Fruit fly (Drosophila melanogaster) whole organism, wandering third instar larva: ENCODE measurements around the gene Cyp1.
A peak's percentile ranks its signal among the peaks of the same experiment; 100 is the strongest.

ENCODE experiments used
- Abd-B ChIP-seq: fragments of >200 bp; optimal IDR thresholded peaks from 2 replicates; lab custom pipeline; 2017; ENCODE audit warnings: missing biosample characterization, missing genetic modification characterization
- CG32264 ChIP-seq: fragments of 200-800 bp; sonication (Bioruptor generic); optimal IDR thresholded peaks from 2 replicates; lab custom pipeline; 2016; ENCODE audit warnings: missing biosample characterization, missing genetic modification characterization
- CG9705 ChIP-seq: fragments of 200-800 bp; sonication (Bioruptor generic); optimal IDR thresholded peaks from 2 replicates; lab custom pipeline; 2018; ENCODE audit warnings: missing biosample characterization, mild to moderate bottlenecking, missing genetic modification characterization
- CrebA ChIP-seq: fragments of 200-800 bp; sonication (Bioruptor generic); optimal IDR thresholded peaks from 2 replicates; lab custom pipeline; 2016; ENCODE audit warnings: missing biosample characterization, mild to moderate bottlenecking, missing genetic modification characterization, borderline replicate concordance
- Dfd ChIP-seq: fragments of >200 bp; optimal IDR thresholded peaks from 2 replicates; lab custom pipeline; 2017; ENCODE audit warnings: missing biosample characterization, missing genetic modification characterization
- Dif ChIP-seq: fragments of 200-275, 200-300 bp; sonication (Bioruptor generic); optimal IDR thresholded peaks from 2 replicates; lab custom pipeline; 2018; ENCODE audit warnings: missing biosample characterization, missing genetic modification characterization; ENCODE audit not compliant: partially characterized antibody
- GATAd ChIP-seq: sonication (Bioruptor generic); optimal IDR thresholded peaks from 2 replicates; lab custom pipeline; 2016; ENCODE audit warnings: missing biosample characterization, missing genetic modification characterization
- HLH106 ChIP-seq: fragments of 200-800 bp; optimal IDR thresholded peaks from 3 replicates; lab custom pipeline; 2019; ENCODE audit warnings: missing biosample characterization, mild to moderate bottlenecking, missing genetic modification characterization, moderate library complexity
- Hnf4 ChIP-seq: fragments of 200-800 bp; sonication (Bioruptor generic); optimal IDR thresholded peaks from 2 replicates; lab custom pipeline; 2016; ENCODE audit warnings: missing biosample characterization, mild to moderate bottlenecking, missing genetic modification characterization
- Hr78 ChIP-seq: fragments of >200 bp; optimal IDR thresholded peaks from 2 replicates; lab custom pipeline; 2017; ENCODE audit warnings: missing biosample characterization, missing genetic modification characterization
- Hr83 ChIP-seq: fragments of 200-300 bp; sonication (Bioruptor generic); optimal IDR thresholded peaks from 2 replicates; lab custom pipeline; 2016; ENCODE audit warnings: missing biosample characterization, mild to moderate bottlenecking, missing genetic modification characterization, moderate library complexity; ENCODE audit not compliant: poor library complexity, severe bottlenecking
- Jra ChIP-seq: sonication (Bioruptor generic); optimal IDR thresholded peaks from 2 replicates; lab custom pipeline; 2016; ENCODE audit warnings: missing biosample characterization, missing genetic modification characterization
- Mio ChIP-seq: sonication (Bioruptor generic); optimal IDR thresholded peaks from 2 replicates; lab custom pipeline; 2016; ENCODE audit warnings: missing biosample characterization, missing genetic modification characterization
- Myc ChIP-seq: fragments of >200 bp; optimal IDR thresholded peaks from 2 replicates; lab custom pipeline; 2017
- N ChIP-seq: fragments of >200 bp; optimal IDR thresholded peaks from 2 replicates; lab custom pipeline; 2018; ENCODE audit warnings: missing biosample characterization, missing external identifiers, missing genetic modification characterization
- OdsH ChIP-seq: fragments of 200-800 bp; sonication (Bioruptor generic); optimal IDR thresholded peaks from 2 replicates; lab custom pipeline; 2016; ENCODE audit warnings: missing biosample characterization, mild to moderate bottlenecking, missing genetic modification characterization
- Rel ChIP-seq, 2 experiments: fragments of 200-800 bp; sonication (Bioruptor generic) in 1 of 2; optimal IDR thresholded peaks; 2 replicates in 1 of 2; 3 replicates in 1 of 2; lab custom pipeline; 2016 to 2019; ENCODE audit warnings: mild to moderate bottlenecking in 2 of 2, missing biosample characterization in 2 of 2, missing genetic modification characterization in 2 of 2, moderate library complexity in 1 of 2
- Sp1 ChIP-seq: fragments of 200-800 bp; sonication (Bioruptor generic); optimal IDR thresholded peaks from 3 replicates; lab custom pipeline; 2019; ENCODE audit warnings: missing biosample characterization, mild to moderate bottlenecking, missing genetic modification characterization, moderate library complexity
- Vsx2 ChIP-seq: fragments of 200-300, 225-300 bp; sonication (Bioruptor generic); optimal IDR thresholded peaks from 2 replicates; lab custom pipeline; 2018; ENCODE audit warnings: missing biosample characterization, missing genetic modification characterization; ENCODE audit not compliant: partially characterized antibody
- br ChIP-seq: fragments of 200-800 bp; sonication (Bioruptor generic); optimal IDR thresholded peaks from 2 replicates; lab custom pipeline; 2016; ENCODE audit warnings: missing biosample characterization, missing genetic modification characterization
- brk ChIP-seq: fragments of 200-800 bp; sonication (Bioruptor generic); optimal IDR thresholded peaks from 2 replicates; lab custom pipeline; 2016; ENCODE audit warnings: missing biosample characterization, mild to moderate bottlenecking, missing genetic modification characterization
- dl ChIP-seq, 2 experiments: fragments of 175-275, 200-275 bp in 1 of 2; fragments of 200-275 bp in 1 of 2; sonication (Bioruptor generic); optimal IDR thresholded peaks; lab custom pipeline; 2018; ENCODE audit warnings: mild to moderate bottlenecking in 2 of 2, missing biosample characterization in 2 of 2, missing genetic modification characterization in 2 of 2, moderate library complexity in 2 of 2; ENCODE audit not compliant: partially characterized antibody in 2 of 2, insufficient read depth in 1 of 2
- dmrt93B ChIP-seq: fragments of 200-800 bp; sonication (Bioruptor generic); optimal IDR thresholded peaks from 2 replicates; lab custom pipeline; 2018; ENCODE audit warnings: missing biosample characterization, mild to moderate bottlenecking, missing genetic modification characterization
- dsf ChIP-seq: sonication (Bioruptor generic); optimal IDR thresholded peaks from 2 replicates; lab custom pipeline; 2016; ENCODE audit warnings: missing biosample characterization, missing genetic modification characterization, borderline replicate concordance
- ey ChIP-seq: fragments of 200-800 bp; sonication (Bioruptor generic); optimal IDR thresholded peaks from 2 replicates; lab custom pipeline; 2016; ENCODE audit warnings: missing biosample characterization, missing genetic modification characterization
- foxo ChIP-seq, 2 experiments: fragments of 200-800 bp; sonication (Bioruptor generic); optimal IDR thresholded peaks; 2 replicates in 1 of 2; 3 replicates in 1 of 2; lab custom pipeline; 2016 to 2017; ENCODE audit warnings: missing biosample characterization in 2 of 2, missing genetic modification characterization in 2 of 2
- fru ChIP-seq: fragments of 200-800 bp; sonication (Bioruptor generic); optimal IDR thresholded peaks from 3 replicates; lab custom pipeline; 2016; ENCODE audit warnings: missing biosample characterization, mild to moderate bottlenecking, missing genetic modification characterization
- h ChIP-seq: fragments of 200-800 bp; sonication (Bioruptor generic); optimal IDR thresholded peaks from 3 replicates; lab custom pipeline; 2016; ENCODE audit warnings: missing biosample characterization, mild to moderate bottlenecking, missing genetic modification characterization
- jim ChIP-seq: fragments of 175-275, 200-325 bp; sonication (Bioruptor generic); optimal IDR thresholded peaks from 2 replicates; lab custom pipeline; 2016; ENCODE audit warnings: missing biosample characterization, mild to moderate bottlenecking, missing genetic modification characterization
- lola ChIP-seq: fragments of >200 bp; optimal IDR thresholded peaks from 2 replicates; lab custom pipeline; 2017; ENCODE audit warnings: missing biosample characterization, missing genetic modification characterization
- pan ChIP-seq: fragments of >200 bp; optimal IDR thresholded peaks from 2 replicates; lab custom pipeline; 2017
- psq ChIP-seq: fragments of 200-800 bp; sonication (Bioruptor generic); optimal IDR thresholded peaks from 3 replicates; lab custom pipeline; 2017; ENCODE audit warnings: missing biosample characterization, mild to moderate bottlenecking, missing genetic modification characterization, moderate library complexity
- rgr ChIP-seq: fragments of 200-800 bp; sonication (Bioruptor generic); optimal IDR thresholded peaks from 3 replicates; lab custom pipeline; 2016; ENCODE audit warnings: missing biosample characterization, mild to moderate bottlenecking, missing genetic modification characterization
- sage ChIP-seq: fragments of 200-800 bp; sonication (Bioruptor generic); optimal IDR thresholded peaks from 2 replicates; lab custom pipeline; 2016; ENCODE audit warnings: missing biosample characterization, mild to moderate bottlenecking, missing genetic modification characterization
- tai ChIP-seq: sonication (Bioruptor generic); optimal IDR thresholded peaks from 2 replicates; lab custom pipeline; 2016; ENCODE audit warnings: missing biosample characterization, missing genetic modification characterization
- usp ChIP-seq: fragments of >200 bp; optimal IDR thresholded peaks from 2 replicates; lab custom pipeline; 2017; ENCODE audit warnings: missing biosample characterization, missing genetic modification characterization
- woc ChIP-seq: sonication (Bioruptor generic); optimal IDR thresholded peaks from 2 replicates; lab custom pipeline; 2016; ENCODE audit warnings: missing biosample characterization, mild to moderate bottlenecking, missing genetic modification characterization

Cyp1 gene

dm6 chrX:16292646-16293045 is 27.5 kb downstream of the Cyp1 start:
- TF ChIP-seq CG9705 (GFP tag; lab: Kevin White, UChicago) (no peak), Dif (GFP tag; lab: Kevin White, UChicago) (no peak), ey (GFP tag; lab: Kevin White, UChicago) (no peak), Myc (lab: Kevin White, UChicago) (no peak), Sp1 (no peak), Rel (GFP tag; optimal IDR thresholded peaks at IDR 0.05; lab: Kevin White, UChicago) (no peak), Rel (tag; optimal IDR thresholded peaks at IDR 0.05; lab: Kevin White, UChicago) (peak; percentile 56)

dm6 chrX:16288999-16289398 is 31.2 kb downstream of the Cyp1 start:
- no peak for TF ChIP-seq fru (GFP tag; lab: Kevin White, UChicago)
- no peak for TF ChIP-seq Hr83 (GFP tag; lab: Kevin White, UChicago)
- no peak for TF ChIP-seq pan (lab: Kevin White, UChicago)
- no peak for TF ChIP-seq br (GFP tag; lab: Kevin White, UChicago)
- TF ChIP-seq N, result no peak

DNA sequence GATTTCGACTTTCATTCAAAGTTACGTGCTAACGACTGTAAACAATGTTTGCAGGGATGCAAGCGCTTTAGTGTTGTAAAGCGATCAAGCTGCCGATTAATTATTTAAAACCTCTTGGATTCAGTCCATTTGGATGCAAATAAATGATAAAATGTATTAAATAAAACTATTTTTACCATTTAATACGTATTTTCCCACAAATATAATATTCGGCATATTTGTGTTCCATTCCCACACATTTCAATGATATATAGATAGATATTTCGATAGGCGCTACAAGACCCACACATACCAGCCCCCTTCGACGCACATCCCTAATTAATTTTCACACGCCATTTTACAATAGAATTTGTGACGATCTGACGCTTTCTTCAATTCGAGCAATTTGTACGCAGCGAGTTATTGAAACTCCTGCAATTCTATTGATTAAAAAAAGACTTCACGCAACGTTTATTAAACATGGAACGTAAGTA is 31.6 kb downstream of the Cyp1 start, which contains the start of the genes CG32576 and caz:
CG32576 (minus strand) TSS at position 42 of the 473 bp plus-strand sequence.
caz (plus strand) TSS at position 319 of the 473 bp plus-strand sequence.
- peak; percentile 41 for TF ChIP-seq sage (GFP tag; lab: Kevin White, UChicago)
- no peak for TF ChIP-seq Rel (GFP tag; optimal IDR thresholded peaks at IDR 0.05; lab: Kevin White, UChicago)
- TF ChIP-seq Rel (tag; optimal IDR thresholded peaks at IDR 0.05; lab: Kevin White, UChicago), result peak; percentile 25
- peak; percentile 29 for TF ChIP-seq Jra (GFP tag; lab: Kevin White, UChicago)
- TF ChIP-seq brk (GFP tag; lab: Kevin White, UChicago), result peak; percentile 33
- peak; percentile 13 for TF ChIP-seq Myc (lab: Kevin White, UChicago)
- TF ChIP-seq foxo (GFP tag; optimal IDR thresholded peaks at IDR 0.05; lab: Kevin White, UChicago), result peak in 1 of 2 experiments; percentile 60
- no peak for TF ChIP-seq Mio
- peak; percentile 52 for TF ChIP-seq HLH106 (tag; lab: Kevin White, UChicago)
- peak; percentile 50 for TF ChIP-seq OdsH (GFP tag; lab: Kevin White, UChicago)
- TF ChIP-seq CrebA (GFP tag; lab: Kevin White, UChicago), result no peak
- peak; percentile 49 for TF ChIP-seq GATAd (GFP tag; lab: Kevin White, UChicago)
- TF ChIP-seq Hnf4 (GFP tag; lab: Kevin White, UChicago), result peak; percentile 63
- TF ChIP-seq tai, result peak; percentile 72
- TF ChIP-seq dmrt93B (GFP tag; lab: Kevin White, UChicago), result no peak
- TF ChIP-seq h, result peak; percentile 67
- TF ChIP-seq psq, result peak; percentile 47
- TF ChIP-seq woc (GFP tag; lab: Kevin White, UChicago), result peak; percentile 8
- peak; percentile 40 for TF ChIP-seq CG9705 (GFP tag; lab: Kevin White, UChicago)
- TF ChIP-seq N, result no peak
- no peak for TF ChIP-seq Hr83 (GFP tag; lab: Kevin White, UChicago)
- TF ChIP-seq Sp1, result peak; percentile 48
- no peak for TF ChIP-seq usp
- TF ChIP-seq rgr (GFP tag; lab: Kevin White, UChicago), result peak; percentile 59
- peak; percentile 5 for TF ChIP-seq dsf (GFP tag; lab: Kevin White, UChicago)
- TF ChIP-seq br (GFP tag; lab: Kevin White, UChicago), result peak; percentile 41
- TF ChIP-seq, all 38 proteins: peak for 19

DNA sequence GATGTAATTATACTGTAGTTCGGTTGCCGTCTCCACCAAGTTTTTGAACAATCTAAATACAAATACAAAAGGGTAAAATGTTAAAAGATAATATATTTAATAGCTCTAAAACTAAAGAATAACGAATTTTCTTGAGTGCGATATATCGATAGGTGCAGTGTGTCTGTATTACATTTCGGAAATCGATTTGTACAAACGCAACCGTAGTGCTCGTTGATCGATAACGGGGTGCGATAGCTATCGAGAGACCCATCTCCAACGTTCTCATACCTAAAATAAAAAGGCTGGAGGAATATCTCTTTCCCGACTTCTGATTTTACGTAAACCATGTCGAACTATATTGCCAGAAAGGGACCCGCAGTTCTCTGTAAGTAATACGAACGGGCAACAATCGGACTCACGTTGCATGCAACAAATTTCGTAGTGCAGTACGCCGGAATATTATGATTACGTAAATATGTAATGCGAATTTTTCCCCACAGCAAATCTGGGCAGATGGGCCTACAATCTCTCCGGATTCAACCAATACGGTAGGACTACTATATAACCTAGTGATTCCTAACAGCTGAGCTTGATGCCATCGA is 34.0 kb downstream of the Cyp1 start, which contains the start of gene UQCR-14:
UQCR-14 (plus strand) TSS at position 206 of the 584 bp plus-strand sequence.
- TF ChIP-seq HLH106 (tag; lab: Kevin White, UChicago) (peak; percentile 24), ey (GFP tag; lab: Kevin White, UChicago) (no peak), Jra (GFP tag; lab: Kevin White, UChicago) (peak; percentile 55), CG32264 (GFP tag; lab: Kevin White, UChicago) (no peak), N (no peak), woc (GFP tag; lab: Kevin White, UChicago) (peak; percentile 27), CG9705 (GFP tag; lab: Kevin White, UChicago) (no peak), Rel (GFP tag; optimal IDR thresholded peaks at IDR 0.05; lab: Kevin White, UChicago) (no peak), Rel (tag; optimal IDR thresholded peaks at IDR 0.05; lab: Kevin White, UChicago) (peak; percentile 18), Dfd (GFP tag; lab: Kevin White, UChicago) (no peak), tai (peak; percentile 59), sage (GFP tag; lab: Kevin White, UChicago) (no peak), Sp1 (peak; percentile 26), Myc (lab: Kevin White, UChicago) (no peak), br (GFP tag; lab: Kevin White, UChicago) (peak; percentile 25), Hr78 (no peak), fru (GFP tag; lab: Kevin White, UChicago) (no peak), dl (GFP tag; optimal IDR thresholded peaks at IDR 0.05; lab: Kevin White, UChicago; ENCODE audit: insufficient read depth in 1 of 2, partially characterized antibody in 2 of 2) (no peak), rgr (GFP tag; lab: Kevin White, UChicago) (peak; percentile 58), pan (lab: Kevin White, UChicago) (no peak), dmrt93B (GFP tag; lab: Kevin White, UChicago) (no peak), Hr83 (GFP tag; lab: Kevin White, UChicago) (peak; percentile 70), Mio (no peak), CrebA (GFP tag; lab: Kevin White, UChicago) (no peak), Abd-B (GFP tag; lab: Kevin White, UChicago) (no peak), psq (no peak), lola (GFP tag; lab: Kevin White, UChicago) (no peak), GATAd (GFP tag; lab: Kevin White, UChicago) (no peak), h (peak; percentile 53), jim (GFP tag; lab: Kevin White, UChicago) (no peak), OdsH (GFP tag; lab: Kevin White, UChicago) (no peak), dsf (GFP tag; lab: Kevin White, UChicago) (peak; percentile 15), Vsx2 (GFP tag; lab: Kevin White, UChicago) (no peak)
